Fruit fly (Drosophila melanogaster) whole organism, embryonic: ENCODE results near the gene CG4658.
A peak's percentile ranks its signal among the peaks of the same experiment; 100 is the strongest.

ENCODE experiments used
- ATbp ChIP-seq: fragments of 200-800 bp; sonication (Bioruptor generic); optimal IDR thresholded peaks from 2 replicates; lab custom pipeline; 2017; ENCODE audit warnings: missing biosample characterization, mild to moderate bottlenecking, missing genetic modification characterization, missing genetic modification reagents
- Abd-B ChIP-seq: fragments of 200-800 bp; sonication (Bioruptor generic); optimal IDR thresholded peaks from 2 replicates; lab custom pipeline; 2018; ENCODE audit warnings: missing biosample characterization, mild to moderate bottlenecking, missing genetic modification characterization, moderate library complexity
- Awh ChIP-seq: fragments of 200-800 bp; sonication (Bioruptor generic); IDR thresholded peaks from 2 replicates; pipeline ENCODE4, ENCODE4 v1.3.6; 2022; ENCODE audit warnings: missing biosample characterization, missing genetic modification characterization
- BtbVII ChIP-seq: fragments of 200-800 bp; sonication (Bioruptor generic); optimal IDR thresholded peaks from 3 replicates; lab custom pipeline; 2017; ENCODE audit warnings: missing biosample characterization, mild to moderate bottlenecking, missing genetic modification characterization
- CG12104 ChIP-seq: fragments of 200-800 bp; sonication (Bioruptor generic); optimal IDR thresholded peaks from 3 replicates; lab custom pipeline; 2016; ENCODE audit warnings: missing biosample characterization, missing genetic modification characterization
- CG13123 ChIP-seq: fragments of 200-800 bp; sonication (Bioruptor generic); optimal IDR thresholded peaks from 2 replicates; lab custom pipeline; 2016; ENCODE audit warnings: missing biosample characterization, missing genetic modification characterization
- CG15269 ChIP-seq: fragments of 200-800 bp; sonication (Bioruptor generic); optimal IDR thresholded peaks from 2 replicates; lab custom pipeline; 2018; ENCODE audit warnings: missing biosample characterization, mild to moderate bottlenecking, missing genetic modification characterization, moderate library complexity
- CG17328 ChIP-seq: fragments of 200-800 bp; sonication (Bioruptor generic); IDR thresholded peaks from 2 replicates; pipeline ENCODE4 v1.3.6; 2022; ENCODE audit warnings: missing biosample characterization, missing genetic modification characterization
- CG17568 ChIP-seq: fragments of 200-800 bp; sonication (Bioruptor generic); optimal IDR thresholded peaks from 2 replicates; lab custom pipeline; 2018; ENCODE audit warnings: missing biosample characterization, mild to moderate bottlenecking, missing genetic modification characterization, moderate library complexity
- CG31224 ChIP-seq: fragments of 200-800 bp; sonication (Bioruptor generic); IDR thresholded peaks from 2 replicates; pipeline ENCODE4 v1.3.6; 2022; ENCODE audit warnings: missing biosample characterization, missing genetic modification characterization
- CG31365 ChIP-seq: fragments of 200-800 bp; sonication (Bioruptor generic); optimal IDR thresholded peaks from 2 replicates; lab custom pipeline; 2018; ENCODE audit warnings: missing biosample characterization, mild to moderate bottlenecking, missing genetic modification characterization
- CG31388 ChIP-seq: fragments of 200-800 bp; sonication (Bioruptor generic); optimal IDR thresholded peaks from 2 replicates; lab custom pipeline; 2016; ENCODE audit warnings: missing biosample characterization, missing genetic modification characterization
- CG32532 ChIP-seq: fragments of 200-800 bp; sonication (Bioruptor generic); IDR thresholded peaks from 2 replicates; pipeline ENCODE4 v1.3.6; 2022; ENCODE audit warnings: missing biosample characterization, missing genetic modification characterization
- CG3726 ChIP-seq: fragments of 200-800 bp; sonication (Bioruptor generic); IDR thresholded peaks from 3 replicates; pipeline ENCODE4, ENCODE4 v1.3.6; 2022; ENCODE audit warnings: missing biosample characterization, missing genetic modification characterization
- CG4282 ChIP-seq: fragments of 200-800 bp; sonication (Bioruptor generic); optimal IDR thresholded peaks from 2 replicates; lab custom pipeline; 2016; ENCODE audit warnings: missing biosample characterization, missing genetic modification characterization
- CG4820 ChIP-seq: fragments of 200-800 bp; sonication (Bioruptor generic); optimal IDR thresholded peaks from 3 replicates; lab custom pipeline; 2016; ENCODE audit warnings: missing biosample characterization, missing genetic modification characterization
- CG5245 ChIP-seq: fragments of 200-800 bp; sonication (Bioruptor generic); optimal IDR thresholded peaks from 3 replicates; lab custom pipeline; 2016; ENCODE audit warnings: missing biosample characterization, missing genetic modification characterization
- CG6791 ChIP-seq: fragments of 200-800 bp; sonication (Bioruptor generic); IDR thresholded peaks from 3 replicates; pipeline ENCODE4 v1.3.6; 2022; ENCODE audit warnings: missing biosample characterization, missing genetic modification characterization; ENCODE audit not compliant: partially characterized antibody
- CG6813 ChIP-seq: fragments of 200-800 bp; sonication (Bioruptor generic); optimal IDR thresholded peaks from 2 replicates; lab custom pipeline; 2017; ENCODE audit warnings: missing biosample characterization, missing genetic modification characterization, mild to moderate bottlenecking, moderate library complexity, missing genetic modification reagents
- CG8290 ChIP-seq, 3 experiments: fragments of 200-800 bp; sonication (Bioruptor generic); optimal IDR thresholded peaks; 2 replicates each; lab custom pipeline; 2016 to 2019; ENCODE audit warnings: missing biosample characterization in 3 of 3, missing genetic modification characterization in 3 of 3, mild to moderate bottlenecking in 2 of 3, moderate library complexity in 1 of 3
- CG9797 ChIP-seq: fragments of 200-800 bp; sonication (Bioruptor generic); optimal IDR thresholded peaks from 3 replicates; lab custom pipeline; 2018; ENCODE audit warnings: missing biosample characterization, mild to moderate bottlenecking, missing genetic modification characterization
- Camta ChIP-seq: fragments of 200-800 bp; sonication (Bioruptor generic); optimal IDR thresholded peaks from 2 replicates; lab custom pipeline; 2016; ENCODE audit warnings: missing biosample characterization, missing genetic modification characterization
- Dek ChIP-seq: fragments of 200-800 bp; sonication (Bioruptor generic); optimal IDR thresholded peaks from 3 replicates; lab custom pipeline; 2019; ENCODE audit warnings: missing biosample characterization, mild to moderate bottlenecking, missing genetic modification characterization, moderate library complexity
- Dp ChIP-seq: fragments of 200-800 bp; sonication (Bioruptor generic); optimal IDR thresholded peaks from 2 replicates; lab custom pipeline; 2018; ENCODE audit warnings: missing biosample characterization, mild to moderate bottlenecking, missing genetic modification characterization, moderate library complexity
- E2f2 ChIP-seq: fragments of 200-800 bp; sonication (Bioruptor generic); IDR thresholded peaks from 2 replicates; pipeline ENCODE4 v1.3.6; 2022; ENCODE audit warnings: missing biosample characterization, missing genetic modification characterization
- Gug ChIP-seq: fragments of 200-800 bp; sonication (Bioruptor generic); IDR thresholded peaks from 4 replicates; pipeline ENCODE4 v1.3.6; 2022; ENCODE audit warnings: missing biosample characterization, missing genetic modification characterization
- Meics ChIP-seq: fragments of 200-800 bp; sonication (Bioruptor generic); optimal IDR thresholded peaks from 2 replicates; lab custom pipeline; 2017; ENCODE audit warnings: missing biosample characterization, mild to moderate bottlenecking, missing genetic modification characterization
- NC2α ChIP-seq: fragments of 200-800 bp; sonication (Bioruptor generic); optimal IDR thresholded peaks from 2 replicates; lab custom pipeline; 2016; ENCODE audit warnings: missing biosample characterization, missing genetic modification characterization
- Neu2 ChIP-seq: fragments of 200-800 bp; sonication (Bioruptor generic); optimal IDR thresholded peaks from 3 replicates; lab custom pipeline; 2016; ENCODE audit warnings: missing biosample characterization, missing genetic modification characterization, borderline replicate concordance
- PHDP ChIP-seq: fragments of 200-800 bp; sonication (Bioruptor generic); optimal IDR thresholded peaks from 3 replicates; lab custom pipeline; 2018; ENCODE audit warnings: missing biosample characterization, mild to moderate bottlenecking, missing genetic modification characterization, moderate library complexity
- Vsx1 ChIP-seq: fragments of 200-800 bp; sonication (Bioruptor generic); optimal IDR thresholded peaks from 2 replicates; lab custom pipeline; 2017; ENCODE audit warnings: missing biosample characterization, mild to moderate bottlenecking, missing genetic modification characterization, missing genetic modification reagents
- amos ChIP-seq: fragments of 200-800 bp; sonication (Bioruptor generic); IDR thresholded peaks from 2 replicates; pipeline ENCODE4 v1.3.6; 2022; ENCODE audit warnings: missing biosample characterization, missing genetic modification characterization; ENCODE audit not compliant: partially characterized antibody
- bigmax ChIP-seq: fragments of 200-800 bp; sonication (Bioruptor generic); optimal IDR thresholded peaks from 2 replicates; lab custom pipeline; 2018; ENCODE audit warnings: missing biosample characterization, mild to moderate bottlenecking, missing genetic modification characterization
- br ChIP-seq: fragments of >200 bp; optimal IDR thresholded peaks from 2 replicates; lab custom pipeline; 2017
- caup ChIP-seq: fragments of 200-800 bp; sonication (Bioruptor generic); optimal IDR thresholded peaks from 3 replicates; lab custom pipeline; 2017; ENCODE audit warnings: missing biosample characterization, mild to moderate bottlenecking, missing genetic modification characterization, moderate library complexity; ENCODE audit not compliant: severe bottlenecking
- chif ChIP-seq, 2 experiments: fragments of 200-800 bp; sonication (Bioruptor generic); optimal IDR thresholded peaks; 3 replicates each; lab custom pipeline; 2016; ENCODE audit warnings: missing biosample characterization in 2 of 2, missing genetic modification characterization in 2 of 2
- chn ChIP-seq: fragments of 200-800 bp; sonication (Bioruptor generic); optimal IDR thresholded peaks from 2 replicates; lab custom pipeline; 2016; ENCODE audit warnings: missing biosample characterization, missing genetic modification characterization
- dysf ChIP-seq: fragments of 200-800 bp; sonication (Bioruptor generic); IDR thresholded peaks from 3 replicates; pipeline ENCODE4 v1.3.6; 2022; ENCODE audit warnings: missing biosample characterization, missing genetic modification characterization
- eyg ChIP-seq: fragments of 200-800 bp; sonication (Bioruptor generic); optimal IDR thresholded peaks from 3 replicates; lab custom pipeline; 2016; ENCODE audit warnings: missing biosample characterization, missing genetic modification characterization
- gcm ChIP-seq: fragments of 200-800 bp; sonication (Bioruptor generic); optimal IDR thresholded peaks from 2 replicates; lab custom pipeline; 2019; ENCODE audit warnings: missing biosample characterization, mild to moderate bottlenecking, missing genetic modification characterization, moderate library complexity
- her ChIP-seq: fragments of 200-800 bp; sonication (Bioruptor generic); optimal IDR thresholded peaks from 2 replicates; lab custom pipeline; 2016; ENCODE audit warnings: missing biosample characterization, missing genetic modification characterization
- kah ChIP-seq: fragments of 200-800 bp; sonication (Bioruptor generic); optimal IDR thresholded peaks from 2 replicates; lab custom pipeline; 2018; ENCODE audit warnings: missing biosample characterization, mild to moderate bottlenecking, missing genetic modification characterization
- lilli ChIP-seq: fragments of 200-800 bp; sonication (Bioruptor generic); optimal IDR thresholded peaks from 3 replicates; lab custom pipeline; 2016; ENCODE audit warnings: missing biosample characterization, missing genetic modification characterization
- pb ChIP-seq: fragments of 200-800 bp; sonication (Bioruptor generic); optimal IDR thresholded peaks from 3 replicates; lab custom pipeline; 2016; ENCODE audit warnings: missing biosample characterization, missing genetic modification characterization
- phol ChIP-seq: fragments of 200-800 bp; sonication (Bioruptor generic); optimal IDR thresholded peaks from 3 replicates; lab custom pipeline; 2018; ENCODE audit warnings: missing biosample characterization, mild to moderate bottlenecking, missing genetic modification characterization, moderate library complexity
- pita ChIP-seq: fragments of 200-800 bp; sonication (Bioruptor generic); optimal IDR thresholded peaks from 2 replicates; lab custom pipeline; 2017; ENCODE audit warnings: missing biosample characterization, mild to moderate bottlenecking, missing genetic modification characterization
- tap ChIP-seq: fragments of 200-800 bp; optimal IDR thresholded peaks from 3 replicates; lab custom pipeline; 2019; ENCODE audit warnings: missing biosample characterization, mild to moderate bottlenecking, missing genetic modification characterization, moderate library complexity
- unpg ChIP-seq: fragments of 200-800 bp; sonication (Bioruptor generic); optimal IDR thresholded peaks from 3 replicates; lab custom pipeline; 2018; ENCODE audit warnings: missing biosample characterization, mild to moderate bottlenecking, missing genetic modification characterization, moderate library complexity
- zen2 ChIP-seq: fragments of 200-800 bp; sonication (Bioruptor generic); IDR thresholded peaks from 3 replicates; pipeline ENCODE4 v1.3.6; 2022; ENCODE audit warnings: missing biosample characterization, missing genetic modification characterization; ENCODE audit not compliant: partially characterized antibody

The CG4658 gene

dm6 chr2L:9956993-9957652 lies at the start of gene CG4658, which contains the start of gene CG5846 (continued):
- TF ChIP-seq bigmax (GFP tag; lab: Kevin White, UChicago) (peak; percentile 22), zen2 (no peak), CG6791 (GFP tag; lab: Robert Waterston, UW) (no peak), br (lab: Kevin White, UChicago) (no peak), kah (GFP tag; lab: Kevin White, UChicago) (peak; percentile 77), pb (GFP tag; lab: Kevin White, UChicago) (no peak), CG4820 (GFP tag; lab: Kevin White, UChicago) (peak; percentile 90), Dek (peak; percentile 93), phol (tag; lab: Kevin White, UChicago) (peak; percentile 96), amos (GFP tag; lab: Robert Waterston, UW) (no peak), CG17568 (GFP tag; lab: Kevin White, UChicago) (no peak), chif (GFP tag; optimal IDR thresholded peaks at IDR 0.05; lab: Kevin White, UChicago) (peak; percentile 83 to 92), CG3726 (GFP tag; lab: Robert Waterston, UW) (peak; percentile 94), Vsx1 (GFP tag; lab: Kevin White, UChicago) (peak; percentile 83), CG4282 (peak; percentile 41), PHDP (tag; lab: Kevin White, UChicago) (peak; percentile 97), CG17328 (GFP tag; lab: Robert Waterston, UW) (peak; percentile 94), Neu2 (GFP tag; lab: Kevin White, UChicago) (no peak), caup (GFP tag; lab: Kevin White, UChicago) (peak; percentile 88), Meics (GFP tag; lab: Kevin White, UChicago) (peak; percentile 92), chn (GFP tag; lab: Kevin White, UChicago) (peak; percentile 79), CG5245 (peak; percentile 86), E2f2 (GFP tag; lab: Robert Waterston, UW) (peak; percentile 81), unpg (GFP tag; lab: Kevin White, UChicago) (peak; percentile 97), lilli (GFP tag; lab: Kevin White, UChicago) (peak; percentile 94), pita (GFP tag; lab: Kevin White, UChicago) (no peak), CG31365 (tag; lab: Kevin White, UChicago) (no peak), CG13123 (GFP tag; lab: Kevin White, UChicago) (peak; percentile 90), eyg (no peak), CG12104 (peak; percentile 85), dysf (GFP tag; lab: Robert Waterston, UW) (peak; percentile 95), CG15269 (tag; lab: Kevin White, UChicago) (peak; percentile 93), CG31388 (GFP tag; lab: Kevin White, UChicago) (peak; percentile 77), CG8290 (GFP tag; optimal IDR thresholded peaks at IDR 0.05; lab: Kevin White, UChicago) (peak; percentile 89), CG8290 (tag; optimal IDR thresholded peaks at IDR 0.05; lab: Kevin White, UChicago) (no peak), Dp (peak; percentile 14), BtbVII (GFP tag; lab: Kevin White, UChicago) (peak; percentile 74), tap (tag; lab: Kevin White, UChicago) (peak; percentile 92), CG6813 (GFP tag; lab: Kevin White, UChicago) (peak; percentile 79), Abd-B (GFP tag; lab: Kevin White, UChicago) (peak; percentile 96), CG31224 (GFP tag; lab: Robert Waterston, UW) (peak; percentile 90), Awh (peak; percentile 97), her (GFP tag; lab: Kevin White, UChicago) (peak; percentile 43), Gug (GFP tag; lab: Robert Waterston, UW) (peak; percentile 81), gcm (GFP tag; lab: Kevin White, UChicago) (peak; percentile 96), ATbp (GFP tag; lab: Kevin White, UChicago) (peak; percentile 84), NC2α (GFP tag; lab: Kevin White, UChicago) (peak; percentile 83), CG9797 (GFP tag; lab: Kevin White, UChicago) (peak; percentile 77), Camta (GFP tag; lab: Kevin White, UChicago) (peak; percentile 82), CG32532 (GFP tag; lab: Robert Waterston, UW) (peak; percentile 95)
